Worm (Caenorhabditis elegans): ENCODE results near the gene ZK792.5.
A peak's percentile ranks its signal among the peaks of the same experiment; 100 is the strongest.

ZK792.5 gene

DNA sequence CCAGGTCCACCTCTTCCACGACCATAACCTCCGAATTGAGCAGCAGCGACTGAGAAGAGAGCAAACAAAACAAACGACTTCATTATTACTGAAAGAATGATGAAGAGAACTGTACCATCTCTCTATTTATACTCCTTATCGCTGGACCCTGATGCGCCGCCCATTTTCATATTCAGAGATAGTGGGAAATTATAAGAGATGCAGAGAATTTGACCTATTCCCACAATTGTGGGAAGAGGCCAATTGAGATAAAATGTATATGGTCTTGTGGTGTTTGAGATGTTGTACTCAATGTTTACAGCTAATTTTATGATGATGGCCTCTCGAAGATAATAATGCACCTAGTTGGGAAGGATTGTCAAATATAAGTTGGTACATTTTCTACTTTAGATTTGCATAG lies 47.0 kb downstream of the ZK792.5 start, which contains the start of gene ttr-50:
TSS of gene ttr-50 (minus strand) at position 101 of the 400 bp plus-strand sequence.
- TF ChIP-seq nhr-67 (tag; optimal IDR thresholded peaks at IDR 0.05) (no peak), nhr-12 (tag; optimal IDR thresholded peaks at IDR 0.05) (no peak), mml-1 (tag; optimal IDR thresholded peaks at IDR 0.05) (no peak), egl-5 (tag; optimal IDR thresholded peaks at IDR 0.05) (no peak), elt-2 (tag; optimal IDR thresholded peaks at IDR 0.05) (no peak), sea-2 (GFP tag; optimal IDR thresholded peaks at IDR 0.05) (no peak), pha-4 (tag; optimal IDR thresholded peaks at IDR 0.05) (no peak), daf-12 (tag; optimal IDR thresholded peaks at IDR 0.05) (no peak), R02D3.7 (tag; optimal IDR thresholded peaks at IDR 0.05) (no peak), skn-1 (tag; optimal IDR thresholded peaks at IDR 0.05) (no peak), nfya-1 (tag; optimal IDR thresholded peaks at IDR 0.05; ENCODE audit: insufficient read depth) (no peak), hmg-11 (tag; optimal IDR thresholded peaks at IDR 0.05) (no peak), elt-3 (tag; optimal IDR thresholded peaks at IDR 0.05) (no peak), nhr-25 (tag; optimal IDR thresholded peaks at IDR 0.05) (no peak), zag-1 (tag; optimal IDR thresholded peaks at IDR 0.05) (no peak), jun-1 (tag; optimal IDR thresholded peaks at IDR 0.05) (no peak), nhr-23 (tag; optimal IDR thresholded peaks at IDR 0.05) (no peak)

DNA sequence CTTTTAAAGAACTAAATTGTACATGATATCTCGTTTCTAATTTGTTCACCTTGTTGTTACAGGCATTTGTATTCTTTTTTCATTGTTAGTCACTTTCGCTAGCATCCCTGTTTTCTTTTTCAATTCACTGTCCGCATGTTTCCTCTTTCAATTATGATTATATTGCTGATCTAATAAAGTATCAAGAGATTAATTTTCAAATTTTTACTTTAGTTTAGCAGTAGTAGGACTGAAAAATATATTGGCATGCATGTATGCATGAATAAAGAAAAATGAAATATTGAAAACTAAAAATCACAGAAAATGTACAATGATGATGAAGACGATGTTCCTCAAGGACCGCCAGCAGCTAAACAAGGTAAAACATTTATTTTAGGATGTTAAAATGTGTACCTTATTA lies 49.9 kb downstream of the ZK792.5 start, which contains the start of gene rbm-17:
TSS of gene rbm-17 (plus strand) at position 301 of the 400 bp plus-strand sequence.
- no peak for TF ChIP-seq mml-1 (tag; optimal IDR thresholded peaks at IDR 0.05)
- no peak for TF ChIP-seq tbx-2 (tag; optimal IDR thresholded peaks at IDR 0.05)
- no peak for TF ChIP-seq elt-3 (tag; optimal IDR thresholded peaks at IDR 0.05)
- TF ChIP-seq nhr-43 (tag; optimal IDR thresholded peaks at IDR 0.05; ENCODE audit: poor library complexity, severe bottlenecking) = no peak
- no peak for TF ChIP-seq nhr-12 (tag; optimal IDR thresholded peaks at IDR 0.05)
- no peak for TF ChIP-seq snpc-4 (tag; optimal IDR thresholded peaks at IDR 0.05)
- no peak for TF ChIP-seq eor-1 (tag; optimal IDR thresholded peaks at IDR 0.05)

DNA sequence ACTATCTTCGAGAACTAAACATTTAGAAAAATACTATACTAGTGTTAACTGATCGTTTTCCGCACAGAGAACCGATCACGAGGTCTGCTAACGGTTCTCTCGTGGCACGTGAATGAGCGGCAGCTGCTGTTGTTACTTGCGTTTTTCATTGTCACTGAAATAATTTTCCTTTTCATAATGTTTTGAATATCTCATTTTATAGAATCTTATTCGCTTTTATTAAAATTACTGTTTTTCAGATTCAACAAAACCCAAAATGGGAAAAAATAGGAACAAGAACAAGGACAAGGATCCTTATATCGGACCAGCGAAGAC lies 51.6 kb downstream of the ZK792.5 start, which contains the start of gene F58B3.6:
TSS of gene F58B3.6 (plus strand) at position 240 of the 315 bp plus-strand sequence.
- TF ChIP-seq egl-5 (tag; optimal IDR thresholded peaks at IDR 0.05) = no peak
- TF ChIP-seq nhr-23 (tag; optimal IDR thresholded peaks at IDR 0.05) = peak; percentile 40
- TF ChIP-seq nfya-1 (tag; optimal IDR thresholded peaks at IDR 0.05; ENCODE audit: insufficient read depth) = peak; percentile 8
- peak; percentile 7 for TF ChIP-seq elt-2 (tag; optimal IDR thresholded peaks at IDR 0.05)

DNA sequence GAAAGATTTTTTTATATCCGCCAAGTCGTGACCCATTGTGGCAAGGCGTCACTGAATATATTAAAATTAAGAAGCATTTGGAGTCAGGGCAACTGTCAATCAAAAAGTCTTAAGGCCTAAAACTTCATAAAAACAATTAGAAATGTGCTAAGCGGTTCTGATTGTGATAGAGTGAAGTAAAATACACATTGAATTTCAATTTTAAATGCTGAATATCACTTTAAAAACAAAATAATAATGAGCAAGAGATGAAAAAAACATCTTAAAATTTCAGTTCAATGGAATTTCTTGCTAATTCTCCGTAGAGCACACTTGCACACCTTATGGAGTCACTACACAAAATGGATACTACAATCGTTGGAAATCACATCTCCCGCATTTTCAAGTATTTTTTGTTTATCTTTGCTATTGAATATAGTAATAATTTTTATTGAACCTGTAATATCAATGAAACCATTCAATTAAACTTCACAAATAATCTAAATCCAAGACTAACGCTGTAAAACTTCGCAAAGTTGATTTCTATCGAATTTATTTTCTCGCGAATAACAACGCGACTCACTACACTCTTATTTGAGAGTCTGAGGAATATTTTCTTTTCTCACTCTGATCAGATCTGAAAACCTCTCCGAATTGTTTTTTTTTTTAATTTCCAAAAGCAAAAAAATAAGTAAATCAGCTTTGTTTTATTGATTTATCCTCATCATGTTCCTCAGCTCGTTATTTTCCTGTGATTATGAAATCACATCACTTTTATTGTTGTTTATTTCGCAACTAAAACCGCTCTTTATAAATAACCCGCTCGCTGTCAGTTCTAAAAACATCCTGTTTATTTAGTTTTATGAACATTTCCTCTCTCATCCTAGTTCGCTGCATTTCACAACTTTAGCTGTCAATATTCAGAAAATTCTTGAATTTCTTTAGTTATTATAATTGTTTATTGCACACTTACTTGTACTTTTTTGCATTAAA lies 52.2 kb downstream of the ZK792.5 start, which contains the start of gene mars-1:
TSS of gene mars-1 (minus strand) at position 51 of the 972 bp plus-strand sequence.
- TF ChIP-seq ceh-28 (tag; optimal IDR thresholded peaks at IDR 0.05) (no peak), eor-1 (tag; optimal IDR thresholded peaks at IDR 0.05) (no peak), nhr-67 (tag; optimal IDR thresholded peaks at IDR 0.05) (no peak), mml-1 (tag; optimal IDR thresholded peaks at IDR 0.05) (no peak), nhr-28 (tag; optimal IDR thresholded peaks at IDR 0.05) (no peak), egl-5 (tag; optimal IDR thresholded peaks at IDR 0.05) (no peak), unc-39 (tag; optimal IDR thresholded peaks at IDR 0.05) (no peak), pqm-1 (tag; optimal IDR thresholded peaks at IDR 0.05) (no peak), zag-1 (tag; optimal IDR thresholded peaks at IDR 0.05) (no peak), nhr-76 (tag; optimal IDR thresholded peaks at IDR 0.05) (no peak), pha-4 (tag; optimal IDR thresholded peaks at IDR 0.05) (peak; percentile 76), nhr-23 (tag; optimal IDR thresholded peaks at IDR 0.05) (peak; percentile 56), ztf-4 (tag; optimal IDR thresholded peaks at IDR 0.05) (no peak), sea-2 (GFP tag; optimal IDR thresholded peaks at IDR 0.05) (no peak), lin-39 (tag; optimal IDR thresholded peaks at IDR 0.05) (no peak), lin-15B (tag; optimal IDR thresholded peaks at IDR 0.05) (peak; percentile 80), aly-2 (tag; optimal IDR thresholded peaks at IDR 0.05) (no peak), elt-2 (tag; optimal IDR thresholded peaks at IDR 0.05) (peak; percentile 32), nhr-77 (tag; optimal IDR thresholded peaks at IDR 0.05) (no peak), elt-3 (tag; optimal IDR thresholded peaks at IDR 0.05) (no peak), nhr-12 (tag; optimal IDR thresholded peaks at IDR 0.05) (no peak), snpc-4 (tag; optimal IDR thresholded peaks at IDR 0.05) (peak; percentile 18), fkh-10 (GFP tag; optimal IDR thresholded peaks at IDR 0.05) (peak; percentile 25), ZK546.5 (tag; optimal IDR thresholded peaks at IDR 0.05) (no peak), nhr-43 (tag; optimal IDR thresholded peaks at IDR 0.05; ENCODE audit: poor library complexity, severe bottlenecking) (peak; percentile 31), unc-62 (GFP tag; optimal IDR thresholded peaks at IDR 0.05) (no peak), fkh-2 (tag; optimal IDR thresholded peaks at IDR 0.05) (no peak), ceh-16 (tag; optimal IDR thresholded peaks at IDR 0.05) (no peak), nhr-25 (tag; optimal IDR thresholded peaks at IDR 0.05) (peak; percentile 61), tbx-2 (tag; optimal IDR thresholded peaks at IDR 0.05) (no peak), jun-1 (tag; optimal IDR thresholded peaks at IDR 0.05) (no peak), hmg-11 (tag; optimal IDR thresholded peaks at IDR 0.05) (peak; percentile 10), elt-1 (tag; optimal IDR thresholded peaks at IDR 0.05) (no peak), daf-12 (tag; optimal IDR thresholded peaks at IDR 0.05) (no peak), nhr-237 (tag; optimal IDR thresholded peaks at IDR 0.05) (no peak), nhr-11 (tag; optimal IDR thresholded peaks at IDR 0.05) (peak; percentile 34), ceh-9 (tag; optimal IDR thresholded peaks at IDR 0.05) (no peak), ama-1 (optimal IDR thresholded peaks at IDR 0.05) (no peak), fos-1 (tag; optimal IDR thresholded peaks at IDR 0.05) (no peak)
